Worm (Caenorhabditis elegans) whole organism, young adult: ENCODE results near the gene sgo-1.

Experiments
- B0019.2 ChIP-seq: fragments of 200-800 bp; sonication (Bioruptor generic); conservative IDR thresholded peaks from 2 replicates; pipeline ENCODE4 v1.3.6; 2022; ENCODE audit warnings: missing genetic modification reagents, missing genetic modification characterization, missing compliant biosample characterization
- B0261.1 ChIP-seq: sonication (generic microtip); optimal IDR thresholded peaks from 2 replicates; lab custom pipeline; 2016; ENCODE audit warnings: mild to moderate bottlenecking, missing genetic modification characterization, moderate library complexity, missing compliant biosample characterization
- C06A6.2 ChIP-seq: fragments of 200-800 bp; sonication (Bioruptor generic); conservative IDR thresholded peaks from 2 replicates; pipeline ENCODE4 v1.3.6; 2022; ENCODE audit warnings: missing genetic modification characterization, missing compliant biosample characterization
- C17E4.6 ChIP-seq: fragments of 200-800 bp; sonication (Bioruptor generic); IDR thresholded peaks from 2 replicates; pipeline ENCODE4 v1.3.6; 2022; ENCODE audit warnings: missing genetic modification reagents, missing genetic modification characterization, missing compliant biosample characterization
- F10E7.11 ChIP-seq: sonication (generic microtip); optimal IDR thresholded peaks from 2 replicates; lab custom pipeline; 2017; ENCODE audit warnings: mild to moderate bottlenecking, missing genetic modification characterization, moderate library complexity, missing compliant biosample characterization
- F22D6.2 ChIP-seq: sonication (generic microtip); optimal IDR thresholded peaks from 2 replicates; lab custom pipeline; 2016; ENCODE audit warnings: mild to moderate bottlenecking, missing genetic modification characterization, missing compliant biosample characterization
- F52B5.7 ChIP-seq: sonication (generic microtip); optimal IDR thresholded peaks from 2 replicates; lab custom pipeline; 2016; ENCODE audit warnings: mild to moderate bottlenecking, missing genetic modification characterization, missing compliant biosample characterization
- F55B11.4 ChIP-seq: sonication (generic microtip); optimal IDR thresholded peaks from 2 replicates; lab custom pipeline; 2016; ENCODE audit warnings: missing compliant biosample characterization, missing genetic modification characterization, borderline replicate concordance; ENCODE audit not compliant: insufficient read depth
- T07F8.4 ChIP-seq: sonication (generic microtip); optimal IDR thresholded peaks from 2 replicates; lab custom pipeline; 2016; ENCODE audit warnings: mild to moderate bottlenecking, missing genetic modification characterization, moderate library complexity, missing compliant biosample characterization
- Y53F4B.3 ChIP-seq: fragments of 200-800 bp; sonication (Bioruptor generic); IDR thresholded peaks from 2 replicates; pipeline ENCODE4 v1.3.6; 2022; ENCODE audit warnings: missing genetic modification reagents, missing genetic modification characterization, missing compliant biosample characterization
- Y56A3A.18 ChIP-seq: fragments of 200-800 bp; sonication (Bioruptor generic); IDR thresholded peaks from 2 replicates; pipeline ENCODE4 v1.3.6; 2022; ENCODE audit warnings: missing genetic modification reagents, missing genetic modification characterization, missing compliant biosample characterization
- ama-1 ChIP-seq, 3 experiments: fragments of 150-350 bp in 1 of 3; sonication (generic microtip) in 2 of 3; optimal IDR thresholded peaks; 2 replicates each; lab custom pipeline; 2014 to 2018; ENCODE audit warnings: missing biosample characterization in 2 of 3, missing genetic modification characterization in 2 of 3, missing genetic modification reagents in 2 of 3
- atf-7 ChIP-seq: sonication (generic microtip); optimal IDR thresholded peaks from 2 replicates; lab custom pipeline; 2017; ENCODE audit warnings: mild to moderate bottlenecking, missing genetic modification characterization, missing compliant biosample characterization
- attf-3 ChIP-seq: fragments of 200-800 bp; sonication (Bioruptor generic); conservative IDR thresholded peaks from 2 replicates; pipeline ENCODE4 v1.3.6; 2022; ENCODE audit warnings: missing genetic modification reagents, missing genetic modification characterization, missing compliant biosample characterization
- attf-5 ChIP-seq: fragments of 200-800 bp; sonication (Bioruptor generic); optimal IDR thresholded peaks from 2 replicates; lab custom pipeline; 2018; ENCODE audit warnings: mild to moderate bottlenecking, missing genetic modification characterization, missing compliant biosample characterization
- bed-1 ChIP-seq: fragments of 200-800 bp; sonication (Bioruptor generic); IDR thresholded peaks from 2 replicates; pipeline ENCODE4 v1.3.6; 2022; ENCODE audit warnings: missing genetic modification reagents, missing genetic modification characterization, missing compliant biosample characterization
- ceh-100 ChIP-seq: fragments of 200-800 bp; sonication (Bioruptor generic); IDR thresholded peaks from 2 replicates; pipeline ENCODE4 v1.3.6; 2022; ENCODE audit warnings: missing genetic modification reagents, missing genetic modification characterization, missing compliant biosample characterization
- ceh-58 ChIP-seq: fragments of 200-800 bp; sonication (Bioruptor generic); IDR thresholded peaks from 2 replicates; pipeline ENCODE4 v1.3.6; 2022; ENCODE audit warnings: missing genetic modification characterization, missing compliant biosample characterization
- ceh-79 ChIP-seq: sonication (generic microtip); optimal IDR thresholded peaks from 2 replicates; lab custom pipeline; 2017; ENCODE audit warnings: mild to moderate bottlenecking, missing genetic modification characterization, missing compliant biosample characterization
- egl-18 ChIP-seq: fragments of 200-800 bp; sonication (Bioruptor generic); IDR thresholded peaks from 2 replicates; pipeline ENCODE4 v1.3.6; 2022; ENCODE audit warnings: missing genetic modification reagents, missing genetic modification characterization, missing compliant biosample characterization
- egl-44 ChIP-seq: fragments of 200-800 bp; sonication (Bioruptor generic); IDR thresholded peaks from 2 replicates; pipeline ENCODE4 v1.3.6; 2022; ENCODE audit warnings: missing genetic modification reagents, missing genetic modification characterization, missing compliant biosample characterization
- ekl-4 ChIP-seq: fragments of 200-800 bp; sonication (Bioruptor generic); IDR thresholded peaks from 2 replicates; pipeline ENCODE4 v1.3.6; 2022; ENCODE audit warnings: missing genetic modification reagents, missing genetic modification characterization, missing compliant biosample characterization
- him-1 ChIP-seq: sonication (generic microtip); optimal IDR thresholded peaks from 2 replicates; lab custom pipeline; 2016; ENCODE audit warnings: missing genotype, missing genetic modification reagents, missing genetic modification characterization, missing compliant biosample characterization
- hrde-1 ChIP-seq: sonication (generic microtip); optimal IDR thresholded peaks from 2 replicates; lab custom pipeline; 2016; ENCODE audit warnings: missing genetic modification characterization, mild to moderate bottlenecking, missing compliant biosample characterization, moderate library complexity, missing genotype, missing genetic modification reagents, borderline replicate concordance
- hsf-1 ChIP-seq: fragments of 200-800 bp; sonication (Bioruptor generic); IDR thresholded peaks from 2 replicates; pipeline ENCODE4 v1.3.6; 2022; ENCODE audit warnings: missing genetic modification reagents, missing genetic modification characterization, missing compliant biosample characterization
- lin-26 ChIP-seq: fragments of 200-800 bp; sonication (Bioruptor generic); IDR thresholded peaks from 2 replicates; pipeline ENCODE4 v1.3.6; 2022; ENCODE audit warnings: missing genetic modification reagents, missing genetic modification characterization, missing compliant biosample characterization
- lir-1 ChIP-seq: fragments of 200-800 bp; sonication (Bioruptor generic); conservative IDR thresholded peaks from 2 replicates; pipeline ENCODE4 v1.3.6; 2022; ENCODE audit warnings: missing genetic modification reagents, missing genetic modification characterization, missing compliant biosample characterization
- lsl-1 ChIP-seq: fragments of 200-800 bp; sonication (Bioruptor generic); optimal IDR thresholded peaks from 2 replicates; lab custom pipeline; 2018; ENCODE audit warnings: mild to moderate bottlenecking, missing genetic modification characterization, moderate library complexity, missing compliant biosample characterization
- lsy-27 ChIP-seq: sonication (generic microtip); optimal IDR thresholded peaks from 2 replicates; lab custom pipeline; 2017; ENCODE audit warnings: missing genetic modification characterization, mild to moderate bottlenecking, missing compliant biosample characterization, antibody characterized with exemption, missing genotype, borderline replicate concordance; ENCODE audit not compliant: insufficient read depth
- madf-10 ChIP-seq: sonication (generic microtip); optimal IDR thresholded peaks from 2 replicates; lab custom pipeline; 2016; ENCODE audit warnings: mild to moderate bottlenecking, missing genetic modification characterization, missing compliant biosample characterization
- madf-6 ChIP-seq: fragments of 200-800 bp; sonication (Bioruptor generic); IDR thresholded peaks from 2 replicates; pipeline ENCODE4 v1.3.6; 2022; ENCODE audit warnings: missing genetic modification reagents, missing genetic modification characterization, missing compliant biosample characterization
- madf-8 ChIP-seq: fragments of 200-800 bp; sonication (Bioruptor generic); conservative IDR thresholded peaks from 2 replicates; pipeline ENCODE4 v1.3.6; 2022; ENCODE audit warnings: missing genetic modification reagents, missing genetic modification characterization, missing compliant biosample characterization
- mcd-1 ChIP-seq: fragments of 200-800 bp; sonication (Bioruptor generic); IDR thresholded peaks from 2 replicates; pipeline ENCODE4 v1.3.6; 2022; ENCODE audit warnings: missing genetic modification reagents, missing genetic modification characterization, missing compliant biosample characterization
- mes-4 ChIP-seq: sonication (generic microtip); optimal IDR thresholded peaks from 2 replicates; lab custom pipeline; 2016; ENCODE audit warnings: missing genotype, missing genetic modification characterization, missing compliant biosample characterization
- nfyb-1 ChIP-seq: fragments of 200-800 bp; sonication (Bioruptor generic); IDR thresholded peaks from 2 replicates; pipeline ENCODE4 v1.3.6; 2022; ENCODE audit warnings: missing genetic modification reagents, missing genetic modification characterization, missing compliant biosample characterization
- nhr-120 ChIP-seq: fragments of 200-800 bp; sonication (Bioruptor generic); IDR thresholded peaks from 2 replicates; pipeline ENCODE4 v1.3.6; 2022; ENCODE audit warnings: missing genetic modification characterization, missing compliant biosample characterization
- pbrm-1 ChIP-seq: fragments of 200-800 bp; sonication (Bioruptor generic); IDR thresholded peaks from 2 replicates; pipeline ENCODE4 v1.3.6; 2022; ENCODE audit warnings: missing genetic modification reagents, missing genetic modification characterization, missing compliant biosample characterization
- rec-8 ChIP-seq, 2 experiments: sonication (generic microtip); optimal IDR thresholded peaks; 2 replicates each; lab custom pipeline; 2016; ENCODE audit warnings: mild to moderate bottlenecking in 2 of 2, missing genetic modification characterization in 2 of 2, missing genetic modification reagents in 2 of 2, missing genotype in 2 of 2, missing biosample characterization in 1 of 2, missing compliant biosample characterization in 1 of 2, moderate library complexity in 1 of 2
- sdz-38 ChIP-seq: sonication (generic microtip); optimal IDR thresholded peaks from 2 replicates; lab custom pipeline; 2016; ENCODE audit warnings: missing genotype, missing genetic modification characterization, missing compliant biosample characterization
- sea-2 ChIP-seq: fragments of 200-800 bp; sonication (Bioruptor generic); IDR thresholded peaks from 2 replicates; pipeline ENCODE4 v1.3.6; 2022; ENCODE audit warnings: missing genetic modification characterization, missing compliant biosample characterization
- snpc-1.1 ChIP-seq: sonication (generic microtip); optimal IDR thresholded peaks from 2 replicates; lab custom pipeline; 2017; ENCODE audit warnings: missing genetic modification characterization, mild to moderate bottlenecking, missing compliant biosample characterization, antibody characterized with exemption, moderate library complexity, missing genotype, missing genetic modification reagents; ENCODE audit not compliant: insufficient read depth
- snpc-3.4 ChIP-seq: sonication (generic microtip); optimal IDR thresholded peaks from 2 replicates; lab custom pipeline; 2017; ENCODE audit warnings: missing genetic modification characterization, mild to moderate bottlenecking, missing compliant biosample characterization, antibody characterized with exemption, moderate library complexity, missing genotype, missing genetic modification reagents
- tbp1 ChIP-seq: fragments of 200-800 bp; sonication (Bioruptor generic); optimal IDR thresholded peaks from 2 replicates; lab custom pipeline; 2018; ENCODE audit warnings: mild to moderate bottlenecking, missing genetic modification characterization, missing compliant biosample characterization
- unc-62 ChIP-seq: fragments of 150-350 bp; optimal IDR thresholded peaks from 2 replicates; lab custom pipeline; 2014; ENCODE audit warnings: missing biosample characterization, missing genetic modification reagents, missing genetic modification characterization
- zim-3 ChIP-seq: sonication (generic microtip); optimal IDR thresholded peaks from 2 replicates; lab custom pipeline; 2017; ENCODE audit warnings: mild to moderate bottlenecking, missing genetic modification characterization, moderate library complexity, missing compliant biosample characterization
- ztf-22 ChIP-seq: fragments of 200-800 bp; sonication (Bioruptor generic); optimal IDR thresholded peaks from 2 replicates; lab custom pipeline; 2018; ENCODE audit warnings: mild to moderate bottlenecking, missing genetic modification characterization, moderate library complexity, missing compliant biosample characterization
- ztf-25 ChIP-seq: fragments of 200-800 bp; sonication (Bioruptor generic); IDR thresholded peaks from 2 replicates; pipeline ENCODE4 v1.3.6; 2022; ENCODE audit warnings: missing genetic modification reagents, missing genetic modification characterization, missing compliant biosample characterization

The sgo-1 gene

ce11 chrIV:7796432-7797113 is at the start of gene sgo-1:
TSS of gene sgo-1 (minus strand) at chrIV:7796482.
- TF ChIP-seq ztf-22 (GFP tag; lab: Kevin White, UChicago) (no peak), rec-8 (tag; optimal IDR thresholded peaks at IDR 0.05; lab: Kevin White, UChicago) (no peak), hrde-1 (tag; lab: Kevin White, UChicago) (peak; percentile 69), unc-62 (GFP tag; lab: Kevin White, UChicago) (no peak), lsy-27 (tag; lab: Kevin White, UChicago) (no peak), sea-2 (GFP tag; lab: Robert Waterston, UW) (no peak), lin-26 (no peak), attf-3 (GFP tag; lab: Robert Waterston, UW) (peak; percentile 41; the same call in 1 of the 2 replicates), B0261.1 (tag; lab: Kevin White, UChicago) (no peak), ceh-79 (tag; lab: Kevin White, UChicago) (no peak), mes-4 (tag; lab: Kevin White, UChicago) (no peak), snpc-1.1 (tag; lab: Kevin White, UChicago) (peak; percentile 53), T07F8.4 (tag; lab: Kevin White, UChicago) (no peak), ama-1 (optimal IDR thresholded peaks at IDR 0.05; lab: Kevin White, UChicago) (no peak), ama-1 (GFP tag; optimal IDR thresholded peaks at IDR 0.05; lab: Kevin White, UChicago) (no peak), egl-44 (no peak), pbrm-1 (peak; percentile 77; the same call in 1 of the 2 replicates), zim-3 (tag; lab: Kevin White, UChicago) (no peak), madf-8 (GFP tag; lab: Robert Waterston, UW) (peak; percentile 98), ceh-58 (GFP tag; lab: Robert Waterston, UW) (no peak), lir-1 (peak; percentile 69; the same call in 1 of the 2 replicates), him-1 (tag; lab: Kevin White, UChicago) (peak; percentile 24), F10E7.11 (tag; lab: Kevin White, UChicago) (no peak), F52B5.7 (tag; lab: Kevin White, UChicago) (no peak), atf-7 (no peak), F55B11.4 (no peak), mcd-1 (peak; percentile 78), C06A6.2 (GFP tag; lab: Robert Waterston, UW) (no peak), ekl-4 (GFP tag; lab: Robert Waterston, UW) (peak; percentile 88), ztf-25 (GFP tag; lab: Robert Waterston, UW) (no peak), nfyb-1 (GFP tag; lab: Robert Waterston, UW) (peak; percentile 62; the same call in 1 of the 2 replicates), F22D6.2 (tag; lab: Kevin White, UChicago) (no peak), ceh-100 (peak; percentile 66; the same call in 1 of the 2 replicates), attf-5 (GFP tag; lab: Kevin White, UChicago) (no peak), sdz-38 (tag; lab: Kevin White, UChicago) (no peak), snpc-3.4 (tag; lab: Kevin White, UChicago) (peak; percentile 95), bed-1 (GFP tag; lab: Robert Waterston, UW) (no peak), Y53F4B.3 (peak; percentile 49; the same call in 1 of the 2 replicates), hsf-1 (GFP tag; lab: Robert Waterston, UW) (peak; percentile 92), tbp1 (GFP tag; lab: Kevin White, UChicago) (peak; percentile 67), Y56A3A.18 (no peak), lsl-1 (peak; percentile 97), nhr-120 (GFP tag; lab: Robert Waterston, UW) (no peak), madf-6 (GFP tag; lab: Robert Waterston, UW) (peak; percentile 100), C17E4.6 (peak; percentile 88), egl-18 (GFP tag; lab: Robert Waterston, UW) (no peak), madf-10 (tag; lab: Kevin White, UChicago) (no peak), B0019.2 (GFP tag; lab: Robert Waterston, UW) (peak; percentile 90)
